Worm (Caenorhabditis elegans): Measurements from ENCODE around the gene cpna-4.
A peak's percentile ranks its signal among the peaks of the same experiment; 100 is the strongest.

DNA sequence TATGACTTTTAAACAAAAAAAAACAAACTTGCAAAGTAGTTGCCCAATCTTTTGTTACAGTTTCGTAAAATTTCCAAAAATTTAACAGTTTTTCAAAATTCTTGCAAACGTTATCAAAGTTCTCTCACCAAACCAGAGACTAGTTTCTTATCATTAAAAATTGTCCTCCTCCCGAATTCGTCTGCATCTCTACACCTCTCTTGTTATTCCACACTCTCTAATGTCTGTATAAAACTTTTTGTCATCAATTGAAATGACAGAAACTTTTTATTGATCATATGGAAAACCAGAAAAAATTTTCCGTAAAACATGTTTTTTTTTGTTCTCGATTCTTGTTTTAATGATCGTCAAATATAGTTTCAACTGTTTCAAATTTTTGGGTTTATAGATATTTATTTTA is 23.8 kb downstream of the cpna-4 start:
- TF ChIP-seq lin-13 (GFP tag; optimal IDR thresholded peaks at IDR 0.05) (no peak), daf-16 (GFP tag; optimal IDR thresholded peaks at IDR 0.05) (no peak), daf-16 (tag; optimal IDR thresholded peaks at IDR 0.05) (peak; percentile 73), mdl-1 (tag; optimal IDR thresholded peaks at IDR 0.05) (no peak), unc-62 (GFP tag; optimal IDR thresholded peaks at IDR 0.05 in 1 of 2) (no peak), unc-62 (tag; optimal IDR thresholded peaks at IDR 0.05) (no peak), php-3 (GFP tag; IDR thresholded peaks at IDR 0.05) (no peak; the same call in 1 of the 2 replicates), dmd-6 (GFP tag; IDR thresholded peaks at IDR 0.05) (peak; percentile 81; the same call in 1 of the 2 replicates), spr-3 (GFP tag; optimal IDR thresholded peaks at IDR 0.05) (no peak), nhr-11 (tag; optimal IDR thresholded peaks at IDR 0.05) (no peak), hmg-1.1 (GFP tag; IDR thresholded peaks at IDR 0.05) (no peak), cey-2 (tag; optimal IDR thresholded peaks at IDR 0.05; ENCODE audit: borderline replicate concordance, insufficient read depth) (peak; percentile 0), nhr-28 (tag; optimal IDR thresholded peaks at IDR 0.05) (peak; percentile 47), tra-1 (GFP tag; IDR thresholded peaks at IDR 0.05) (no peak), unc-39 (tag; optimal IDR thresholded peaks at IDR 0.05) (no peak), aha-1 (tag) (no peak)

All from whole organism, L4 larva.